Worm (Caenorhabditis elegans) whole organism, L2 larva: ENCODE measurements around the gene C16B8.3.

Experiments used
- F13H6.1 ChIP-seq: sonication (generic microtip); optimal IDR thresholded peaks from 2 replicates; lab custom pipeline; 2016; ENCODE audit warnings: missing genetic modification characterization, missing compliant biosample characterization
- ama-1 ChIP-seq: fragments of 150-350 bp; optimal IDR thresholded peaks from 2 replicates; lab custom pipeline; 2018; ENCODE audit warnings: inconsistent platforms
- lin-39 ChIP-seq: fragments of 150-350 bp; optimal IDR thresholded peaks from 2 replicates; lab custom pipeline; 2014; ENCODE audit warnings: missing biosample characterization, missing genetic modification reagents, missing genetic modification characterization
- mdl-1 ChIP-seq, 2 experiments: fragments of 150-350 bp in 1 of 2; sonication (generic microtip) in 1 of 2; optimal IDR thresholded peaks; 2 replicates each; lab custom pipeline; 2017; ENCODE audit warnings: missing biosample characterization in 2 of 2, missing genetic modification characterization in 2 of 2
- nhr-25 ChIP-seq: fragments of 150-350 bp; sonication (generic microtip); optimal IDR thresholded peaks from 3 replicates; lab custom pipeline; 2014; ENCODE audit warnings: missing biosample characterization, missing genetic modification characterization
- nhr-6 ChIP-seq: fragments of 150-350 bp; optimal IDR thresholded peaks from 2 replicates; lab custom pipeline; 2014; ENCODE audit warnings: missing biosample characterization, missing genetic modification characterization

- TF ChIP-seq nhr-6 (tag; lab: Kevin White, UChicago), result no peak
- TF ChIP-seq lin-39 (tag; lab: Kevin White, UChicago), result no peak
- TF ChIP-seq ama-1, result no peak
- TF ChIP-seq F13H6.1 (tag; lab: Kevin White, UChicago), result no peak
- TF ChIP-seq mdl-1 (tag; optimal IDR thresholded peaks at IDR 0.05; lab: Kevin White, UChicago), result no peak
- no peak for TF ChIP-seq nhr-25
Measured at ce11 chrX:3949026-3949425, 19.4 kb downstream of the C16B8.3 start.
